Worm (Caenorhabditis elegans) whole organism, mixed stage, embryonic: ENCODE results near the gene col-185.
A peak's percentile ranks its signal among the peaks of the same experiment; 100 is the strongest.

Experiments used
- M03D4.4 ChIP-seq: sonication (generic microtip); optimal IDR thresholded peaks from 2 replicates; lab custom pipeline; 2017; ENCODE audit warnings: mild to moderate bottlenecking, missing genetic modification characterization, missing compliant biosample characterization
- blmp-1 ChIP-seq: fragments of 150-350 bp; optimal IDR thresholded peaks from 2 replicates; lab custom pipeline; 2014; ENCODE audit warnings: missing biosample characterization, missing genetic modification characterization
- ceh-39 ChIP-seq: fragments of 150-350 bp; optimal IDR thresholded peaks from 2 replicates; lab custom pipeline; 2014; ENCODE audit warnings: missing biosample characterization, missing genetic modification characterization
- ceh-43 ChIP-seq: fragments of 200-800 bp; sonication (Bioruptor generic); optimal IDR thresholded peaks from 2 replicates; lab custom pipeline; 2018; ENCODE audit warnings: mild to moderate bottlenecking, missing genetic modification characterization, moderate library complexity, missing compliant biosample characterization
- ceh-83 ChIP-seq: fragments of 200-800 bp; sonication (Bioruptor generic); optimal IDR thresholded peaks from 2 replicates; lab custom pipeline; 2018; ENCODE audit warnings: mild to moderate bottlenecking, missing genetic modification characterization, missing compliant biosample characterization
- ces-1 ChIP-seq: fragments of 150-350 bp; optimal IDR thresholded peaks from 2 replicates; lab custom pipeline; 2014; ENCODE audit warnings: missing biosample characterization, missing genetic modification reagents, missing genetic modification characterization
- cnd-1 ChIP-seq: fragments of 200-800 bp; sonication (Bioruptor generic); optimal IDR thresholded peaks from 2 replicates; lab custom pipeline; 2018; ENCODE audit warnings: mild to moderate bottlenecking, missing genetic modification characterization, missing compliant biosample characterization
- drap-1 ChIP-seq: fragments of 200-800 bp; sonication (Bioruptor generic); optimal IDR thresholded peaks from 3 replicates; lab custom pipeline; 2018; ENCODE audit warnings: mild to moderate bottlenecking, missing genetic modification characterization, missing compliant biosample characterization
- flh-1 ChIP-seq: fragments of 200-800 bp; sonication (Bioruptor generic); optimal IDR thresholded peaks from 2 replicates; lab custom pipeline; 2018; ENCODE audit warnings: mild to moderate bottlenecking, missing genetic modification characterization, moderate library complexity, missing compliant biosample characterization
- ham-2 ChIP-seq: fragments of 200-800 bp; sonication (Bioruptor generic); optimal IDR thresholded peaks from 2 replicates; lab custom pipeline; 2018; ENCODE audit warnings: mild to moderate bottlenecking, missing genetic modification characterization, missing compliant biosample characterization
- lin-13 ChIP-seq: fragments of 150-350 bp; optimal IDR thresholded peaks from 2 replicates; lab custom pipeline; 2014; ENCODE audit warnings: missing biosample characterization, missing genetic modification characterization
- lin-32 ChIP-seq: fragments of 200-800 bp; sonication (Bioruptor generic); optimal IDR thresholded peaks from 2 replicates; lab custom pipeline; 2018; ENCODE audit warnings: mild to moderate bottlenecking, missing genetic modification characterization, missing compliant biosample characterization
- lsy-2 ChIP-seq: fragments of 150-350 bp; optimal IDR thresholded peaks from 2 replicates; lab custom pipeline; 2014; ENCODE audit warnings: missing biosample characterization, missing genetic modification characterization
- mep-1 ChIP-seq: fragments of 150-350 bp; optimal IDR thresholded peaks from 2 replicates; lab custom pipeline; 2017; ENCODE audit warnings: missing biosample characterization, missing genetic modification reagents, missing genetic modification characterization, inconsistent platforms
- nhr-12 ChIP-seq: fragments of 150-350 bp; optimal IDR thresholded peaks from 2 replicates; lab custom pipeline; 2014; ENCODE audit warnings: missing biosample characterization, missing genetic modification characterization
- nhr-2 ChIP-seq: fragments of 150-350 bp; optimal IDR thresholded peaks from 2 replicates; lab custom pipeline; 2014; ENCODE audit warnings: missing biosample characterization, missing genetic modification characterization
- nhr-237 ChIP-seq: fragments of 150-350 bp; optimal IDR thresholded peaks from 2 replicates; lab custom pipeline; 2014; ENCODE audit warnings: missing biosample characterization, missing genetic modification characterization
- nhr-28 ChIP-seq: fragments of 150-350 bp; optimal IDR thresholded peaks from 2 replicates; lab custom pipeline; 2014; ENCODE audit warnings: missing biosample characterization, missing genetic modification characterization
- nhr-76 ChIP-seq: sonication (generic microtip); optimal IDR thresholded peaks from 2 replicates; lab custom pipeline; 2017; ENCODE audit warnings: missing biosample characterization, missing genetic modification characterization
- pha-4 ChIP-seq: fragments of 150-350 bp; optimal IDR thresholded peaks from 2 replicates; lab custom pipeline; 2018; ENCODE audit warnings: missing biosample characterization, missing genetic modification reagents, missing genetic modification characterization
- sem-2 ChIP-seq: fragments of 200-800 bp; sonication (Bioruptor generic); optimal IDR thresholded peaks from 2 replicates; lab custom pipeline; 2018; ENCODE audit warnings: mild to moderate bottlenecking, missing genetic modification characterization, missing compliant biosample characterization
- snpc-4 ChIP-seq: fragments of 150-350 bp; optimal IDR thresholded peaks from 2 replicates; lab custom pipeline; 2014; ENCODE audit warnings: missing biosample characterization, missing genetic modification characterization
- sptf-1 ChIP-seq: sonication (generic microtip); optimal IDR thresholded peaks from 2 replicates; lab custom pipeline; 2017; ENCODE audit warnings: mild to moderate bottlenecking, missing genetic modification characterization, moderate library complexity, missing compliant biosample characterization
- unc-120 ChIP-seq: sonication (generic microtip); optimal IDR thresholded peaks from 2 replicates; lab custom pipeline; 2017; ENCODE audit warnings: missing genetic modification characterization, missing compliant biosample characterization; ENCODE audit not compliant: poor library complexity, severe bottlenecking
- unc-39 ChIP-seq: fragments of 150-350 bp; optimal IDR thresholded peaks from 2 replicates; lab custom pipeline; 2014; ENCODE audit warnings: missing biosample characterization, missing genetic modification characterization
- unc-62 ChIP-seq: fragments of 150-350 bp; optimal IDR thresholded peaks from 2 replicates; lab custom pipeline; 2014; ENCODE audit warnings: missing biosample characterization, missing genetic modification reagents, missing genetic modification characterization
- zip-8 ChIP-seq: fragments of 150-350 bp; optimal IDR thresholded peaks from 2 replicates; lab custom pipeline; 2014; ENCODE audit warnings: missing biosample characterization, missing genetic modification characterization
- ztf-11 ChIP-seq: fragments of 150-350 bp; optimal IDR thresholded peaks from 2 replicates; lab custom pipeline; 2014; ENCODE audit warnings: missing biosample characterization, missing genetic modification characterization

Gene col-185

ce11 chrX:13500568-13500967 is 10.3 kb downstream of the col-185 start, which contains the start of gene sad-1:
Gene sad-1, minus strand, starts transcription at chrX:13500668.
- TF ChIP-seq nhr-28 (no peak), drap-1 (no peak), ceh-83 (GFP tag; lab: Kevin White, UChicago) (no peak), nhr-12 (no peak), nhr-76 (tag; lab: Kevin White, UChicago) (no peak), unc-120 (tag; lab: Kevin White, UChicago) (no peak), ceh-43 (GFP tag; lab: Kevin White, UChicago) (no peak), unc-62 (GFP tag; lab: Kevin White, UChicago) (no peak), lsy-2 (tag; lab: Kevin White, UChicago) (no peak)
- TF ChIP-seq, all 35 proteins: peak for 0

ce11 chrX:13499923-13500322 is 11.0 kb downstream of the col-185 start:
- TF ChIP-seq ces-1 (GFP tag; lab: Kevin White, UChicago) (peak; percentile 2), nhr-2 (tag; lab: Kevin White, UChicago) (no peak)

- TF ChIP-seq nhr-28 (no peak), ces-1 (GFP tag; lab: Kevin White, UChicago) (peak; percentile 69), ztf-11 (tag; lab: Kevin White, UChicago) (no peak), mep-1 (no peak), sptf-1 (tag; lab: Kevin White, UChicago) (no peak)
Measured at ce11 chrX:13499098-13499497, 11.8 kb downstream of the col-185 start.

- TF ChIP-seq lin-13 (no peak), blmp-1 (tag; lab: Kevin White, UChicago) (no peak), flh-1 (GFP tag; lab: Kevin White, UChicago) (no peak), cnd-1 (no peak), lin-32 (GFP tag; lab: Kevin White, UChicago) (no peak), ces-1 (GFP tag; lab: Kevin White, UChicago) (no peak), ceh-83 (GFP tag; lab: Kevin White, UChicago) (no peak), unc-39 (tag; lab: Kevin White, UChicago) (no peak), nhr-237 (no peak), mep-1 (no peak), nhr-76 (tag; lab: Kevin White, UChicago) (no peak), pha-4 (tag; lab: Kevin White, UChicago) (no peak)
- TF ChIP-seq, all 35 proteins: peak for 0
Measured at ce11 chrX:13493762-13494161, 17.1 kb downstream of the col-185 start.

ce11 chrX:13484813-13485212 is 26.1 kb downstream of the col-185 start, which contains the start of gene srd-51:
Gene srd-51, minus strand, starts transcription at chrX:13484913.
- TF ChIP-seq zip-8 (tag; lab: Kevin White, UChicago) (no peak), ceh-83 (GFP tag; lab: Kevin White, UChicago) (no peak), sem-2 (GFP tag; lab: Kevin White, UChicago) (no peak), ztf-11 (tag; lab: Kevin White, UChicago) (no peak), flh-1 (GFP tag; lab: Kevin White, UChicago) (no peak), nhr-12 (no peak), nhr-28 (no peak), unc-120 (tag; lab: Kevin White, UChicago) (no peak), ceh-43 (GFP tag; lab: Kevin White, UChicago) (no peak)

- TF ChIP-seq ceh-39 (no peak), ham-2 (GFP tag; lab: Kevin White, UChicago) (no peak), M03D4.4 (tag; lab: Kevin White, UChicago) (no peak), blmp-1 (tag; lab: Kevin White, UChicago) (no peak), snpc-4 (tag; lab: Kevin White, UChicago) (no peak), ces-1 (GFP tag; lab: Kevin White, UChicago) (no peak), nhr-12 (no peak), drap-1 (no peak), lin-32 (GFP tag; lab: Kevin White, UChicago) (no peak), nhr-2 (tag; lab: Kevin White, UChicago) (no peak)
- TF ChIP-seq, all 35 proteins: peak for 0
Measured at ce11 chrX:13481704-13482103, 29.2 kb downstream of the col-185 start, which contains the start of gene srd-50. Gene srd-50, minus strand, starts transcription at chrX:13481804.

- TF ChIP-seq ceh-39 (no peak), unc-120 (tag; lab: Kevin White, UChicago) (no peak), lin-13 (no peak)
- TF ChIP-seq, all 35 proteins: peak for 0
Measured at ce11 chrX:13477356-13477755, 33.5 kb downstream of the col-185 start, which contains the start of gene efn-3. Gene efn-3, minus strand, starts transcription at chrX:13477456.
